Worm (Caenorhabditis elegans) whole organism, L4 larva: Measurements from ENCODE around the gene srg-64.
A peak's percentile ranks its signal among the peaks of the same experiment; 100 is the strongest.

Experiments
- F37D6.2 ChIP-seq: sonication (generic microtip); optimal IDR thresholded peaks from 2 replicates; lab custom pipeline; 2016; ENCODE audit warnings: mild to moderate bottlenecking, missing genetic modification characterization, missing compliant biosample characterization
- T26A8.4 ChIP-seq: fragments of 200-800 bp; sonication (Bioruptor generic); IDR thresholded peaks from 2 replicates; pipeline ENCODE4 v1.3.6; 2022; ENCODE audit warnings: missing genetic modification characterization, missing compliant biosample characterization
- aha-1 ChIP-seq: fragments of 150-350 bp; peaks from one replicate; lab custom pipeline; 2014; ENCODE audit warnings: missing biosample characterization, missing genetic modification characterization
- ceh-28 ChIP-seq: fragments of 150-350 bp; optimal IDR thresholded peaks from 2 replicates; lab custom pipeline; 2014; ENCODE audit warnings: missing biosample characterization, missing genetic modification reagents, missing genetic modification characterization
- ceh-82 ChIP-seq: sonication (generic microtip); optimal IDR thresholded peaks from 2 replicates; lab custom pipeline; 2017; ENCODE audit warnings: missing biosample characterization, missing genetic modification characterization
- cey-2 ChIP-seq: sonication (generic microtip); optimal IDR thresholded peaks from 3 replicates; lab custom pipeline; 2017; ENCODE audit warnings: missing genetic modification characterization, mild to moderate bottlenecking, missing compliant biosample characterization, antibody characterized with exemption, borderline replicate concordance; ENCODE audit not compliant: insufficient read depth
- ctbp-1 ChIP-seq: fragments of 200-800 bp; sonication (Bioruptor generic); IDR thresholded peaks from 2 replicates; pipeline ENCODE4 v1.3.6; 2022; ENCODE audit warnings: missing genetic modification reagents, missing genetic modification characterization, missing compliant biosample characterization
- daf-16 ChIP-seq, 3 experiments: sonication (generic microtip); optimal IDR thresholded peaks; 2 replicates each; lab custom pipeline; 2016 to 2017; ENCODE audit warnings: missing genetic modification characterization in 3 of 3, missing genetic modification reagents in 3 of 3, mild to moderate bottlenecking in 2 of 3, missing compliant biosample characterization in 2 of 3, missing biosample characterization in 1 of 3, moderate library complexity in 1 of 3
- dmd-6 ChIP-seq: fragments of 200-800 bp; sonication (Bioruptor generic); IDR thresholded peaks from 2 replicates; pipeline ENCODE4 v1.3.6; 2022; ENCODE audit warnings: missing genetic modification reagents, missing genetic modification characterization, missing compliant biosample characterization
- duxl-1 ChIP-seq: sonication (generic microtip); optimal IDR thresholded peaks from 2 replicates; lab custom pipeline; 2016; ENCODE audit warnings: mild to moderate bottlenecking, missing genetic modification characterization, moderate library complexity, missing compliant biosample characterization; ENCODE audit not compliant: poor library complexity
- dve-1 ChIP-seq: sonication (generic microtip); optimal IDR thresholded peaks from 2 replicates; lab custom pipeline; 2017; ENCODE audit warnings: antibody characterized with exemption, mild to moderate bottlenecking, missing genetic modification characterization, missing compliant biosample characterization; ENCODE audit not compliant: insufficient read depth
- egl-43 ChIP-seq: fragments of 200-800 bp; sonication (Bioruptor generic); IDR thresholded peaks from 2 replicates; pipeline ENCODE4 v1.3.6; 2022; ENCODE audit warnings: missing genetic modification reagents, missing genetic modification characterization, missing compliant biosample characterization
- gei-8 ChIP-seq: fragments of 200-800 bp; sonication (Bioruptor generic); optimal IDR thresholded peaks from 2 replicates; lab custom pipeline; 2018; ENCODE audit warnings: mild to moderate bottlenecking, missing genetic modification characterization, missing compliant biosample characterization
- hlh-11 ChIP-seq: fragments of 200-800 bp; sonication (Bioruptor generic); optimal IDR thresholded peaks from 2 replicates; lab custom pipeline; 2018; ENCODE audit warnings: mild to moderate bottlenecking, missing genetic modification characterization, missing compliant biosample characterization
- hlh-30 ChIP-seq: sonication (generic microtip); optimal IDR thresholded peaks from 2 replicates; lab custom pipeline; 2017; ENCODE audit warnings: antibody characterized with exemption, mild to moderate bottlenecking, missing genetic modification characterization, missing compliant biosample characterization; ENCODE audit not compliant: insufficient read depth
- lin-1 ChIP-seq: fragments of 200-800 bp; sonication (Bioruptor generic); IDR thresholded peaks from 2 replicates; pipeline ENCODE4 v1.3.6; 2022; ENCODE audit warnings: missing genetic modification reagents, missing genetic modification characterization, missing compliant biosample characterization
- lin-13 ChIP-seq: fragments of 150-350 bp; optimal IDR thresholded peaks from 2 replicates; lab custom pipeline; 2014; ENCODE audit warnings: missing biosample characterization, missing genetic modification reagents, missing genetic modification characterization
- lsy-2 ChIP-seq, 2 experiments: fragments of 150-350 bp in 1 of 2; sonication (generic microtip) in 1 of 2; optimal IDR thresholded peaks; 2 replicates each; lab custom pipeline; 2014 to 2017; ENCODE audit warnings: missing biosample characterization in 2 of 2, missing genetic modification characterization in 2 of 2
- mdl-1 ChIP-seq, 2 experiments: fragments of 150-350 bp in 1 of 2; sonication (generic microtip) in 1 of 2; optimal IDR thresholded peaks; 2 replicates each; lab custom pipeline; 2014 to 2017; ENCODE audit warnings: missing biosample characterization in 2 of 2, missing genetic modification characterization in 2 of 2
- mep-1 ChIP-seq: fragments of 150-350 bp; sonication (generic microtip); optimal IDR thresholded peaks from 3 replicates; lab custom pipeline; 2014; ENCODE audit warnings: missing biosample characterization, missing genetic modification characterization
- mes-2 ChIP-seq: sonication (generic microtip); optimal IDR thresholded peaks from 2 replicates; lab custom pipeline; 2016; ENCODE audit warnings: missing genotype, mild to moderate bottlenecking, missing genetic modification characterization, missing compliant biosample characterization; ENCODE audit not compliant: poor library complexity, severe bottlenecking
- nhr-102 ChIP-seq: sonication (generic microtip); optimal IDR thresholded peaks from 2 replicates; lab custom pipeline; 2016; ENCODE audit warnings: mild to moderate bottlenecking, missing genetic modification characterization, moderate library complexity, missing compliant biosample characterization
- nhr-11 ChIP-seq: fragments of 150-350 bp; optimal IDR thresholded peaks from 2 replicates; lab custom pipeline; 2014; ENCODE audit warnings: missing biosample characterization, missing genetic modification characterization
- nhr-25 ChIP-seq: sonication (generic microtip); optimal IDR thresholded peaks from 2 replicates; lab custom pipeline; 2017; ENCODE audit warnings: missing genetic modification characterization, mild to moderate bottlenecking, missing compliant biosample characterization, antibody characterized with exemption, moderate library complexity, borderline replicate concordance; ENCODE audit not compliant: insufficient read depth
- nhr-28 ChIP-seq: fragments of 150-350 bp; optimal IDR thresholded peaks from 2 replicates; lab custom pipeline; 2014; ENCODE audit warnings: missing biosample characterization, missing genetic modification characterization
- nhr-48 ChIP-seq: sonication (generic microtip); optimal IDR thresholded peaks from 2 replicates; lab custom pipeline; 2016; ENCODE audit warnings: mild to moderate bottlenecking, missing genetic modification characterization, missing compliant biosample characterization
- nhr-77 ChIP-seq: fragments of 150-350 bp; optimal IDR thresholded peaks from 2 replicates; lab custom pipeline; 2014; ENCODE audit warnings: missing biosample characterization, missing genetic modification characterization
- pha-4 ChIP-seq, 2 experiments: fragments of 150-350 bp in 1 of 2; fragments of 200-800 bp in 1 of 2; sonication (Bioruptor generic) in 1 of 2; IDR thresholded peaks in 1 of 2; optimal IDR thresholded peaks in 1 of 2; 2 replicates each; pipeline versions ENCODE4 v1.3.6 to Lab custom; 2014 to 2022; ENCODE audit warnings: missing genetic modification characterization in 2 of 2, missing genetic modification reagents in 2 of 2, missing biosample characterization in 1 of 2, missing compliant biosample characterization in 1 of 2
- php-3 ChIP-seq: fragments of 200-800 bp; sonication (Bioruptor generic); IDR thresholded peaks from 2 replicates; pipeline ENCODE4 v1.3.6; 2022; ENCODE audit warnings: missing genetic modification reagents, missing genetic modification characterization, missing compliant biosample characterization
- pqm-1 ChIP-seq: sonication (generic microtip); optimal IDR thresholded peaks from 2 replicates; lab custom pipeline; 2017; ENCODE audit warnings: missing biosample characterization, missing genetic modification characterization
- sdz-12 ChIP-seq: fragments of 200-800 bp; sonication (Bioruptor generic); optimal IDR thresholded peaks from 2 replicates; lab custom pipeline; 2018; ENCODE audit warnings: mild to moderate bottlenecking, missing genetic modification characterization, missing compliant biosample characterization
- spr-3 ChIP-seq: fragments of 200-800 bp; sonication (Bioruptor generic); optimal IDR thresholded peaks from 2 replicates; lab custom pipeline; 2018; ENCODE audit warnings: mild to moderate bottlenecking, missing genetic modification characterization, missing compliant biosample characterization
- tra-1 ChIP-seq: fragments of 200-800 bp; sonication (Bioruptor generic); IDR thresholded peaks from 2 replicates; pipeline ENCODE4 v1.3.6; 2022; ENCODE audit warnings: missing genetic modification reagents, missing genetic modification characterization, missing compliant biosample characterization
- unc-62 ChIP-seq, 3 experiments: fragments of 150-350 bp in 1 of 3; sonication (generic microtip); optimal IDR thresholded peaks in 2 of 3; peaks in 1 of 3; 1 replicate in 1 of 3; 2 replicates in 2 of 3; lab custom pipeline; 2014 to 2017; ENCODE audit warnings: missing biosample characterization in 3 of 3, missing genetic modification characterization in 3 of 3, missing genetic modification reagents in 3 of 3, missing genotype in 1 of 3
- zag-1 ChIP-seq: fragments of 150-350 bp; optimal IDR thresholded peaks from 2 replicates; lab custom pipeline; 2014; ENCODE audit warnings: missing biosample characterization, missing genetic modification characterization

srg-64 gene

ce11 chrX:15704579-15705110, 35.8 kb downstream of the srg-64 start:
- TF ChIP-seq ceh-82 (tag; lab: Kevin White, UChicago) (no peak), ctbp-1 (GFP tag; lab: Robert Waterston, UW) (no peak), unc-62 (GFP tag; optimal IDR thresholded peaks at IDR 0.05 in 1 of 2; lab: Kevin White, UChicago) (peak in 1 of 2 experiments; percentile 60), unc-62 (tag; optimal IDR thresholded peaks at IDR 0.05; lab: Kevin White, UChicago) (no peak), nhr-28 (tag; lab: Kevin White, UChicago) (peak; percentile 53), tra-1 (0 out of 2 replicates have a peak, but pooled peaks have one; percentile 14), lin-13 (GFP tag; lab: Kevin White, UChicago) (no peak), hlh-11 (tag; lab: Kevin White, UChicago) (peak; percentile 66), daf-16 (GFP tag; optimal IDR thresholded peaks at IDR 0.05; lab: Kevin White, UChicago) (peak in 1 of 2 experiments; percentile 8), daf-16 (tag; optimal IDR thresholded peaks at IDR 0.05; lab: Kevin White, UChicago) (peak; percentile 84), lsy-2 (tag; optimal IDR thresholded peaks at IDR 0.05; lab: Kevin White, UChicago) (peak in 1 of 2 experiments; percentile 22), nhr-11 (tag; lab: Kevin White, UChicago) (peak; percentile 0), sdz-12 (GFP tag; lab: Kevin White, UChicago) (no peak), dve-1 (tag; lab: Kevin White, UChicago) (peak; percentile 70), lin-1 (GFP tag; lab: Robert Waterston, UW) (peak; percentile 30; the same call in 1 of the 2 replicates), nhr-48 (tag; lab: Kevin White, UChicago) (peak; percentile 97), ceh-28 (tag; lab: Kevin White, UChicago) (no peak), hlh-30 (tag; lab: Kevin White, UChicago) (peak; percentile 84), cey-2 (tag; lab: Kevin White, UChicago) (no peak), F37D6.2 (tag; lab: Kevin White, UChicago) (no peak), nhr-77 (tag; lab: Kevin White, UChicago) (peak; percentile 49), aha-1 (tag; lab: Kevin White, UChicago) (peak; percentile 85), nhr-102 (tag; lab: Kevin White, UChicago) (peak; percentile 50), dmd-6 (GFP tag; lab: Robert Waterston, UW) (peak; percentile 67), nhr-25 (tag; lab: Kevin White, UChicago) (no peak), mdl-1 (tag; optimal IDR thresholded peaks at IDR 0.05; lab: Kevin White, UChicago) (peak in 1 of 2 experiments; percentile 69), mep-1 (tag; lab: Kevin White, UChicago) (peak; percentile 34)

- TF ChIP-seq duxl-1 (tag; lab: Kevin White, UChicago) (peak; percentile 19), nhr-48 (tag; lab: Kevin White, UChicago) (peak; percentile 82), php-3 (peak; percentile 56; the same call in 1 of the 2 replicates), gei-8 (GFP tag; lab: Kevin White, UChicago) (peak; percentile 23), zag-1 (no peak), mdl-1 (tag; optimal IDR thresholded peaks at IDR 0.05; lab: Kevin White, UChicago) (peak; percentile 4 to 44), T26A8.4 (GFP tag; lab: Robert Waterston, UW) (0 out of 2 replicates have a peak, but pooled peaks have one; percentile 14), hlh-11 (tag; lab: Kevin White, UChicago) (peak; percentile 80), dve-1 (tag; lab: Kevin White, UChicago) (peak; percentile 41), spr-3 (GFP tag; lab: Kevin White, UChicago) (no peak), daf-16 (GFP tag; optimal IDR thresholded peaks at IDR 0.05; lab: Kevin White, UChicago) (no peak), daf-16 (tag; optimal IDR thresholded peaks at IDR 0.05; lab: Kevin White, UChicago) (peak; percentile 83), pqm-1 (peak; percentile 31), mes-2 (peak; percentile 23), pha-4 (GFP tag; IDR thresholded peaks at IDR 0.05; lab: Robert Waterston, UW) (no peak), pha-4 (tag; optimal IDR thresholded peaks at IDR 0.05; lab: Kevin White, UChicago) (no peak), dmd-6 (GFP tag; lab: Robert Waterston, UW) (peak; percentile 77), nhr-28 (tag; lab: Kevin White, UChicago) (peak; percentile 53), egl-43 (GFP tag; lab: Robert Waterston, UW) (no peak)
These were observed 40.2 kb downstream of the srg-64 start for ce11 chrX:15700220-15700619.
